Fruit fly (Drosophila melanogaster) whole organism, prepupa: ENCODE data around the gene ND-49L.
"Not testable (repeated sequence)": the region's sequence is repeated elsewhere in the genome, so short reads cannot be mapped to it uniquely, and the experiment has no call there.

ENCODE experiments used
- Blimp-1 ChIP-seq: fragments of 200-800 bp; sonication (Bioruptor generic); optimal IDR thresholded peaks from 3 replicates; lab custom pipeline; 2017; ENCODE audit warnings: missing biosample characterization, missing genetic modification characterization, mild to moderate bottlenecking, moderate library complexity, missing genetic modification reagents
- CG11762 ChIP-seq: fragments of 200-800 bp; sonication (Bioruptor generic); optimal IDR thresholded peaks from 3 replicates; lab custom pipeline; 2016; ENCODE audit warnings: missing biosample characterization, missing genetic modification characterization; ENCODE audit not compliant: insufficient read depth
- CG3919 ChIP-seq: fragments of 200-800 bp; sonication (Bioruptor generic); optimal IDR thresholded peaks from 3 replicates; lab custom pipeline; 2016; ENCODE audit warnings: missing biosample characterization, missing genetic modification characterization
- CG4318 ChIP-seq: fragments of 200-800 bp; sonication (Bioruptor generic); optimal IDR thresholded peaks from 3 replicates; lab custom pipeline; 2017; ENCODE audit warnings: missing biosample characterization, mild to moderate bottlenecking, missing genetic modification characterization
- Eip93F ChIP-seq: fragments of 200-800 bp; sonication (Bioruptor generic); optimal IDR thresholded peaks from 2 replicates; lab custom pipeline; 2016; ENCODE audit warnings: missing biosample characterization, mild to moderate bottlenecking, missing genetic modification characterization
- OdsH ChIP-seq: fragments of 200-800 bp; sonication (Bioruptor generic); optimal IDR thresholded peaks from 3 replicates; lab custom pipeline; 2016; ENCODE audit warnings: missing biosample characterization, missing genetic modification characterization
- Sox15 ChIP-seq: fragments of 200-800 bp; sonication (Bioruptor generic); optimal IDR thresholded peaks from 3 replicates; lab custom pipeline; 2016; ENCODE audit warnings: missing biosample characterization, missing genetic modification characterization
- cyc ChIP-seq: fragments of 200-800 bp; sonication (Bioruptor generic); optimal IDR thresholded peaks from 3 replicates; lab custom pipeline; 2016; ENCODE audit warnings: missing biosample characterization, missing genetic modification characterization
- esn ChIP-seq: fragments of 200-800 bp; sonication (Bioruptor generic); optimal IDR thresholded peaks from 2 replicates; lab custom pipeline; 2016; ENCODE audit warnings: missing biosample characterization, mild to moderate bottlenecking, missing genetic modification characterization, moderate library complexity
- lz ChIP-seq: fragments of 200-800 bp; sonication (Bioruptor generic); optimal IDR thresholded peaks from 3 replicates; lab custom pipeline; 2016; ENCODE audit warnings: missing biosample characterization, missing genetic modification characterization
- salr ChIP-seq, 2 experiments: fragments of 200-800 bp; sonication (Bioruptor generic); optimal IDR thresholded peaks; 3 replicates each; lab custom pipeline; 2016 to 2018; ENCODE audit warnings: missing biosample characterization in 2 of 2, missing genetic modification characterization in 2 of 2, mild to moderate bottlenecking in 1 of 2
- ss ChIP-seq, 2 experiments: fragments of 200-800 bp; sonication (Bioruptor generic); optimal IDR thresholded peaks; 2 replicates in 1 of 2; 3 replicates in 1 of 2; lab custom pipeline; 2017 to 2018; ENCODE audit warnings: mild to moderate bottlenecking in 2 of 2, missing biosample characterization in 2 of 2, missing genetic modification characterization in 2 of 2, moderate library complexity in 1 of 2

dm6 chr3R:25328540-25328939, 29.5 kb upstream of the ND-49L start:
- TF ChIP-seq CG3919 (GFP tag; lab: Kevin White, UChicago); Eip93F (GFP tag; lab: Kevin White, UChicago); salr (GFP tag; optimal IDR thresholded peaks at IDR 0.05; lab: Kevin White, UChicago); CG11762 (GFP tag; lab: Kevin White, UChicago); OdsH; esn (GFP tag; lab: Kevin White, UChicago); Blimp-1 (GFP tag; lab: Kevin White, UChicago); ss (GFP tag; optimal IDR thresholded peaks at IDR 0.05; lab: Kevin White, UChicago); Sox15 (GFP tag; lab: Kevin White, UChicago); CG4318 (GFP tag; lab: Kevin White, UChicago); cyc; lz (GFP tag; lab: Kevin White, UChicago): not testable (repeated sequence)
